Worm (Caenorhabditis elegans): ENCODE data around the gene flp-14.

- no peak for TF ChIP-seq ZK546.5 (tag; optimal IDR thresholded peaks at IDR 0.05)
- TF ChIP-seq lin-39 (tag; optimal IDR thresholded peaks at IDR 0.05): no peak
- no peak for TF ChIP-seq nhr-28 (tag; optimal IDR thresholded peaks at IDR 0.05)
- TF ChIP-seq nhr-77 (tag; optimal IDR thresholded peaks at IDR 0.05): no peak
- TF ChIP-seq aly-2 (tag; optimal IDR thresholded peaks at IDR 0.05): no peak
- TF ChIP-seq zag-1 (tag; optimal IDR thresholded peaks at IDR 0.05): no peak
- TF ChIP-seq unc-39 (tag; optimal IDR thresholded peaks at IDR 0.05): no peak
These were observed 10.5 kb downstream of the flp-14 start for ce11 chrIII:12920810-12921209.
